Worm (Caenorhabditis elegans) whole organism, late embryonic: ENCODE measurements around the gene T22F3.8.
"Not testable (repeated sequence)": the region's sequence is repeated elsewhere in the genome, so short reads cannot be mapped to it uniquely, and the experiment has no call there.

ENCODE experiments used
- C08G9.2 ChIP-seq: sonication (generic microtip); optimal IDR thresholded peaks from 2 replicates; lab custom pipeline; 2016; ENCODE audit warnings: mild to moderate bottlenecking, missing genetic modification characterization, moderate library complexity, missing compliant biosample characterization
- C38D4.7 ChIP-seq: fragments of 200-800 bp; sonication (Bioruptor generic); optimal IDR thresholded peaks from 2 replicates; lab custom pipeline; 2018; ENCODE audit warnings: mild to moderate bottlenecking, missing genetic modification characterization, moderate library complexity, missing compliant biosample characterization
- F13H6.1 ChIP-seq: sonication (generic microtip); optimal IDR thresholded peaks from 2 replicates; lab custom pipeline; 2016; ENCODE audit warnings: missing genetic modification characterization, missing compliant biosample characterization
- Y22D7AL.16 ChIP-seq: sonication (generic microtip); optimal IDR thresholded peaks from 2 replicates; lab custom pipeline; 2016; ENCODE audit warnings: missing genetic modification characterization, missing compliant biosample characterization
- ama-1 ChIP-seq: fragments of 150-350 bp; optimal IDR thresholded peaks from 2 replicates; lab custom pipeline; 2014
- ceh-19 ChIP-seq: fragments of 200-800 bp; sonication (Bioruptor generic); optimal IDR thresholded peaks from 2 replicates; lab custom pipeline; 2018; ENCODE audit warnings: mild to moderate bottlenecking, missing genetic modification characterization, missing compliant biosample characterization
- ceh-2 ChIP-seq: sonication (generic microtip); optimal IDR thresholded peaks from 2 replicates; lab custom pipeline; 2016; ENCODE audit warnings: missing genotype, missing genetic modification characterization, missing compliant biosample characterization
- ceh-22 ChIP-seq: sonication (generic microtip); optimal IDR thresholded peaks from 2 replicates; lab custom pipeline; 2017; ENCODE audit warnings: missing biosample characterization, missing genetic modification characterization
- ceh-31 ChIP-seq: sonication (generic microtip); optimal IDR thresholded peaks from 2 replicates; lab custom pipeline; 2016; ENCODE audit warnings: missing genetic modification characterization, missing compliant biosample characterization
- ceh-34 ChIP-seq: sonication (generic microtip); optimal IDR thresholded peaks from 2 replicates; lab custom pipeline; 2016; ENCODE audit warnings: mild to moderate bottlenecking, missing genetic modification characterization, missing compliant biosample characterization
- ceh-48 ChIP-seq: sonication (generic microtip); optimal IDR thresholded peaks from 2 replicates; lab custom pipeline; 2016; ENCODE audit warnings: missing genetic modification characterization, inconsistent platforms, missing compliant biosample characterization
- dmd-4 ChIP-seq: sonication (generic microtip); optimal IDR thresholded peaks from 2 replicates; lab custom pipeline; 2016; ENCODE audit warnings: borderline replicate concordance, missing genetic modification characterization, missing compliant biosample characterization
- elt-2 ChIP-seq: sonication (generic microtip); optimal IDR thresholded peaks from 2 replicates; lab custom pipeline; 2016; ENCODE audit warnings: missing genetic modification reagents, missing genetic modification characterization, missing compliant biosample characterization
- elt-4 ChIP-seq: sonication (generic microtip); optimal IDR thresholded peaks from 2 replicates; lab custom pipeline; 2016; ENCODE audit warnings: missing genetic modification characterization, missing compliant biosample characterization
- fkh-6 ChIP-seq: sonication (generic microtip); optimal IDR thresholded peaks from 2 replicates; lab custom pipeline; 2016; ENCODE audit warnings: missing genetic modification characterization, missing compliant biosample characterization
- hlh-30 ChIP-seq: sonication (generic microtip); optimal IDR thresholded peaks from 2 replicates; lab custom pipeline; 2017; ENCODE audit warnings: antibody characterized with exemption, missing genetic modification characterization, missing compliant biosample characterization; ENCODE audit not compliant: insufficient read depth
- hlh-8 ChIP-seq: sonication (generic microtip); optimal IDR thresholded peaks from 2 replicates; lab custom pipeline; 2016; ENCODE audit warnings: missing genotype, missing genetic modification characterization, missing compliant biosample characterization
- lim-6 ChIP-seq: sonication (generic microtip); optimal IDR thresholded peaks from 2 replicates; lab custom pipeline; 2016; ENCODE audit warnings: missing genetic modification characterization, missing compliant biosample characterization
- lin-11 ChIP-seq: fragments of 200-800 bp; sonication (Bioruptor generic); optimal IDR thresholded peaks from 2 replicates; lab custom pipeline; 2018; ENCODE audit warnings: mild to moderate bottlenecking, missing genetic modification characterization, missing compliant biosample characterization
- mec-3 ChIP-seq: sonication (generic microtip); optimal IDR thresholded peaks from 2 replicates; lab custom pipeline; 2016; ENCODE audit warnings: borderline replicate concordance, missing genetic modification characterization, missing compliant biosample characterization
- nhr-232 ChIP-seq: sonication (generic microtip); optimal IDR thresholded peaks from 2 replicates; lab custom pipeline; 2016; ENCODE audit warnings: missing genetic modification characterization, missing compliant biosample characterization
- npax-4 ChIP-seq: sonication (generic microtip); optimal IDR thresholded peaks from 2 replicates; lab custom pipeline; 2016; ENCODE audit warnings: missing genetic modification characterization, missing compliant biosample characterization
- pag-3 ChIP-seq: sonication (generic microtip); optimal IDR thresholded peaks from 2 replicates; lab custom pipeline; 2016; ENCODE audit warnings: missing compliant biosample characterization, missing genetic modification characterization, borderline replicate concordance
- pha-2 ChIP-seq: sonication (generic microtip); optimal IDR thresholded peaks from 2 replicates; lab custom pipeline; 2017; ENCODE audit warnings: mild to moderate bottlenecking, missing genetic modification characterization, missing compliant biosample characterization
- pros-1 ChIP-seq: fragments of 150-350 bp; optimal IDR thresholded peaks from 2 replicates; lab custom pipeline; 2014; ENCODE audit warnings: missing biosample characterization, missing genetic modification reagents, missing genetic modification characterization
- ref-2 ChIP-seq: sonication (generic microtip); optimal IDR thresholded peaks from 2 replicates; lab custom pipeline; 2016; ENCODE audit warnings: missing genetic modification characterization, missing compliant biosample characterization
- sdc-2 ChIP-seq: sonication (generic microtip); optimal IDR thresholded peaks from 2 replicates; lab custom pipeline; 2016; ENCODE audit warnings: missing genotype, missing genetic modification characterization, missing compliant biosample characterization
- ttx-3 ChIP-seq: sonication (generic microtip); optimal IDR thresholded peaks from 2 replicates; lab custom pipeline; 2016; ENCODE audit warnings: missing genetic modification reagents, missing genetic modification characterization, missing compliant biosample characterization
- unc-3 ChIP-seq, 2 experiments: fragments of 200-800 bp in 1 of 2; sonication (Bioruptor generic) in 1 of 2; sonication (generic microtip) in 1 of 2; conservative IDR thresholded peaks in 1 of 2; optimal IDR thresholded peaks in 1 of 2; 2 replicates each; pipeline versions ENCODE4 v1.3.6 to Lab custom; 2016 to 2022; ENCODE audit warnings: missing compliant biosample characterization in 2 of 2, missing genetic modification characterization in 2 of 2, missing genetic modification reagents in 1 of 2
- unc-42 ChIP-seq: sonication (generic microtip); optimal IDR thresholded peaks from 2 replicates; lab custom pipeline; 2016; ENCODE audit warnings: missing genotype, missing genetic modification characterization, missing compliant biosample characterization
- zip-5 ChIP-seq: sonication (generic microtip); optimal IDR thresholded peaks from 2 replicates; lab custom pipeline; 2016; ENCODE audit warnings: missing genetic modification characterization, missing compliant biosample characterization

T22F3.8 gene

DNA sequence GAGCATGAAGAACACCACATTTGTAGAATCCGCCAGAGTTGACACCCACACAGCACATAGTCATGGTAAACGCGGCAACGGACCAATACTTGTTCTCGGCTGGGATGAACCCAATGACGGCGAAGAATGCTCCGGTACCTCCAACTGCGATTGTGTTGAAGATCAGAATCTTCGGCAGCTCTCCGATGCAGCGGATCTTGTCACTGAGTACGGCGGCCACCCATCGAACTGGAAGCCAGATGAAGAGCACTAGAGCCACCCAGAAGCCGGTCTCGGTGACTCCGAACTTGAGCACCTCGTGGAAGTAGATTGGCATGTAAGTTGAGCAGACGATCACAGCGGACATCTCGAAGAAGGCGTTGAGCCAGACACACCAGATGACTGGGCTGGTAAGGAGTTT, 7.8 kb upstream of the T22F3.8 start:
- TF ChIP-seq unc-3 (GFP tag; conservative IDR thresholded peaks at IDR 0.05; lab: Robert Waterston, UW) (no peak), unc-3 (tag; optimal IDR thresholded peaks at IDR 0.05; lab: Kevin White, UChicago) (no peak), ceh-19 (GFP tag; lab: Kevin White, UChicago) (no peak), C38D4.7 (GFP tag; lab: Kevin White, UChicago) (no peak), hlh-8 (tag; lab: Kevin White, UChicago) (no peak), C08G9.2 (tag; lab: Kevin White, UChicago) (no peak), ceh-22 (tag; lab: Kevin White, UChicago) (no peak), ceh-34 (tag; lab: Kevin White, UChicago) (no peak), pha-2 (tag; lab: Kevin White, UChicago) (no peak), sdc-2 (tag; lab: Kevin White, UChicago) (no peak), hlh-30 (tag; lab: Kevin White, UChicago) (no peak), npax-4 (tag; lab: Kevin White, UChicago) (no peak)
- TF ChIP-seq, all 69 proteins: peak for 0

DNA sequence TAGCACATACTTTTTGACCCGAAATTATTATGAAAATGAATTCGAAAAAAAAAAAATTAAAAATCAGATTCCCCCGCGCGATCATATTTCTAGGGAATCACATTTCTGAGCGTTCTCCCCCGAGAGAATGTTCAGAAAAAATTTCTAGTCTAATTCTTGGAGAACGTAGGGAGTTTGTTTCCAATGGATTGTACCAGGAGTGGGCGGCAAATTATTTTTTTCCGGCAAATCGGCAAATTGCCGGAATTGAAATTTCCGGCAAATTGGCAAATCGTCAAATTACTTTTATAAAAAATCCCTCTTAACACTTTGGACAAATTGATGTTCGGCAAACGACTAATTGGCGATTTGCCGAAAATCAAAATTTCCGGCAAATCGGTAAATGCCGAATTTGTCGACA, 6.4 kb upstream of the T22F3.8 start, which contains the start of gene T22F3.10:
T22F3.10 (minus strand) TSS at position 101 of the 400 bp plus-strand sequence.
- TF ChIP-seq ceh-2 (no peak), lin-11 (tag; lab: Kevin White, UChicago) (no peak), unc-42 (tag; lab: Kevin White, UChicago) (no peak), fkh-6 (tag; lab: Kevin White, UChicago) (no peak), ceh-31 (no peak), pag-3 (tag; lab: Kevin White, UChicago) (no peak), ceh-48 (no peak), Y22D7AL.16 (tag; lab: Kevin White, UChicago) (no peak), mec-3 (tag; lab: Kevin White, UChicago) (no peak)
- TF ChIP-seq, all 69 proteins: peak for 0

DNA sequence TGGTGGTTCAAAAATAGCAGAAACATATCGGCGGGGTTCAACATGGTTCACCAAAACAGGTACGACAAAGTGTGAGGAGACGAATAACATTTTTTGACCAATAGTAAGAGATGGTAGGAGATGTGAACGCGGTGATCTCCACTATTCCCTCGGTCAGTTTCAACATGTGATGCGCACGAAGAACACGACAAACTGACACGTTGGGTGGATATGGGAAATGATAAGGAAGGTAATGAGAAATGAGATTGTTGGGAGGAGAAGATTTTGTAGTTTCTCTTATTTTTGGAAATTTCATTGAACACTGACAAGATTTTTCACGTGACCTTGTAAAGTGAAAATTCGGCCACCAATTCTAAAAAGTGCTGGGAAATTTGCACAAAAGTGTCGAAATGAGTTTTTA, 5.5 kb upstream of the T22F3.8 start:
- TF ChIP-seq ceh-31, result no peak
- no peak for TF ChIP-seq zip-5 (tag; lab: Kevin White, UChicago)

DNA sequence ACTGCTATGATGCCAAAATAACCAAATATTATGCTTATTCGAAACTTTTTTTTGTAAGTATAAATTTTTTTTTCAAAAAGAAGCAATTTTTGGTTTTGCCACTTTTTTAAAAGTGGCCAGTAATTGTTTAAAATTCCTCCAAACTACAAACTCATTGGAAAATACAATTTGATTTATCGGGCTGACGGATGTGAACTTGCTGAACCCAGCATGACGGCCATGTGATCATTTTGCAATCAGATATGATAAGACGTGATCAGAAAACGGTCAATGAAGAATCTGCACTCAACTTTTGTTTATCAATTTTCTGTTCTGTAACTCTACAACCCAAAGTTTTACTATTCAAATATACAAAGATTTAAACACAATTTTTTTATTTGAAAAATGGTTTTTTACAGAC, 1.2 kb upstream of the T22F3.8 start:
- TF ChIP-seq zip-5 (tag; lab: Kevin White, UChicago) (no peak), pag-3 (tag; lab: Kevin White, UChicago) (no peak), ama-1 (lab: Kevin White, UChicago) (no peak), ceh-31 (no peak), lim-6 (tag; lab: Kevin White, UChicago) (no peak), C08G9.2 (tag; lab: Kevin White, UChicago) (no peak), ceh-22 (tag; lab: Kevin White, UChicago) (no peak), dmd-4 (no peak), nhr-232 (tag; lab: Kevin White, UChicago) (no peak), ceh-34 (tag; lab: Kevin White, UChicago) (no peak), F13H6.1 (tag; lab: Kevin White, UChicago) (no peak), ceh-2 (no peak), ceh-19 (GFP tag; lab: Kevin White, UChicago) (no peak), hlh-8 (tag; lab: Kevin White, UChicago) (no peak)

DNA sequence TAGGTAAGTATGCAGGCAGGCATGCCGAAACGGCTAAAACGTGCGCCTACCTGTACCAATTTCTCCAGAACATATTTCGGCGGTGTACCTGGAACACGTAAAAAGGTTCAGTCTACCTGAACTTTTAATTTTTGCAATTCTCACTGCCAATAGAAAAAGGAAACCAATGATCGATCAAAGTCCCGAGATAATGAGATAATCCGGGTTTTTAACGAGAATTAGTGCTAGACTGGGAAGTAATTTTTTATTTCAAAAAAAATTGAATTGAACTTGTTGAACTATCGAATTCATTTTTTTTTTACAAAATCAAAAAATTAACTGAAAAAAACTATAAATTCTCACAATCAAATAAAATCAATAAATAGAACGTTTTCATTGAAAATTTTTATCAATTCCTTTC, 4.7 kb downstream of the T22F3.8 start, which contains the start of gene T22F3.7:
T22F3.7 (minus strand) TSS at position 101 of the 400 bp plus-strand sequence.
- TF ChIP-seq ceh-48 (no peak), Y22D7AL.16 (tag; lab: Kevin White, UChicago) (no peak), pros-1 (tag; lab: Kevin White, UChicago) (no peak), ref-2 (no peak), ceh-19 (GFP tag; lab: Kevin White, UChicago) (no peak), F13H6.1 (tag; lab: Kevin White, UChicago) (no peak), elt-4 (tag; lab: Kevin White, UChicago) (no peak), ttx-3 (tag; lab: Kevin White, UChicago) (no peak), nhr-232 (tag; lab: Kevin White, UChicago) (no peak), ceh-2 (no peak)

DNA sequence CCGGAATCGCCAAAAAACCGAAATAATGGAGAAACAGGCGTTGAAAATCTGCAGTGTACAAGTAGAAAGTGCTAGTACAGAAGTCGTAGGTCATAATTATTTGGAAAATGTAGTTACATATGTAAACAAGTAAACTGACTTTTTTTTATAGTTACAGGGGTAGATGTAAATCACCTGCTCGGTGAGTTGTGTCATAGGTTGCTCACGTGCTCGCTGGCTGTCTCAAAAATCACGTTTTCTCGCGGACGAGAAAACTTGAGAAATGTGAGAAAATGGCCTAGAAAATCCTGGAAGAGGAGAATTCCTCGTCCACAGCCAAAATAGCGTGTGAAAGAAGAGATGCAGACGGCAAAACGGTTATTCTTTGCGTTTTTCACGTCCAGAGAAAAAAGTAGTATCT, 8.2 kb downstream of the T22F3.8 start, which contains the start of gene srh-212:
srh-212 (minus strand) TSS at position 101 of the 400 bp plus-strand sequence.
- TF ChIP-seq dmd-4; elt-2 (tag; lab: Kevin White, UChicago); hlh-30 (tag; lab: Kevin White, UChicago): not testable (repeated sequence)
